Fruit fly (Drosophila melanogaster): ENCODE results near the gene emb.
A peak's percentile ranks its signal among the peaks of the same experiment; 100 is the strongest.

- no peak for TF ChIP-seq Crg-1 (GFP tag; optimal IDR thresholded peaks at IDR 0.05)
- TF ChIP-seq CG14711 (tag; optimal IDR thresholded peaks at IDR 0.05): no peak
- TF ChIP-seq cic (GFP tag; optimal IDR thresholded peaks at IDR 0.05): peak; percentile 27
- TF ChIP-seq kay (GFP tag; ENCODE audit: borderline replicate concordance): no peak
- TF ChIP-seq CG5204 (GFP tag; optimal IDR thresholded peaks at IDR 0.05): no peak
- TF ChIP-seq ovo (GFP tag; optimal IDR thresholded peaks at IDR 0.05): no peak
Observed at dm6 chr2L:8411530-8411929, 8.2 kb downstream of the emb start, which contains the start of gene Naglu.
